Worm (Caenorhabditis elegans) whole organism, L4 larva: ENCODE results near the gene snfc-5.
A peak's percentile ranks its signal among the peaks of the same experiment; 100 is the strongest.

Source experiments
- F49E8.2 ChIP-seq: sonication (generic microtip); optimal IDR thresholded peaks from 2 replicates; lab custom pipeline; 2016; ENCODE audit warnings: missing compliant biosample characterization, mild to moderate bottlenecking, missing genetic modification characterization, borderline replicate concordance
- Y105C5A.15 ChIP-seq: fragments of 200-800 bp; sonication (Bioruptor generic); IDR thresholded peaks from 2 replicates; pipeline ENCODE4 v1.3.6; 2022; ENCODE audit warnings: missing genetic modification characterization, missing compliant biosample characterization
- Y5F2A.4 ChIP-seq: fragments of 200-800 bp; sonication (Bioruptor generic); optimal IDR thresholded peaks from 2 replicates; lab custom pipeline; 2018; ENCODE audit warnings: mild to moderate bottlenecking, missing genetic modification characterization, missing compliant biosample characterization
- ama-1 ChIP-seq: fragments of 150-350 bp; optimal IDR thresholded peaks from 2 replicates; lab custom pipeline; 2014; ENCODE audit warnings: inconsistent platforms, mixed read lengths
- attf-4 ChIP-seq: sonication (generic microtip); optimal IDR thresholded peaks from 3 replicates; lab custom pipeline; 2017; ENCODE audit warnings: missing biosample characterization, missing genetic modification characterization
- ceh-28 ChIP-seq: fragments of 150-350 bp; optimal IDR thresholded peaks from 2 replicates; lab custom pipeline; 2014; ENCODE audit warnings: missing biosample characterization, missing genetic modification reagents, missing genetic modification characterization
- ceh-32 ChIP-seq: sonication (generic microtip); optimal IDR thresholded peaks from 2 replicates; lab custom pipeline; 2016; ENCODE audit warnings: mild to moderate bottlenecking, missing genetic modification characterization, missing compliant biosample characterization; ENCODE audit not compliant: poor library complexity
- ceh-44 ChIP-seq: fragments of 200-800 bp; sonication (Bioruptor generic); IDR thresholded peaks from 2 replicates; pipeline ENCODE4 v1.3.6; 2022; ENCODE audit warnings: missing genetic modification reagents, missing genetic modification characterization, missing compliant biosample characterization
- daf-16 ChIP-seq, 3 experiments: sonication (generic microtip); optimal IDR thresholded peaks; 2 replicates each; lab custom pipeline; 2016 to 2017; ENCODE audit warnings: missing genetic modification characterization in 3 of 3, missing genetic modification reagents in 3 of 3, mild to moderate bottlenecking in 2 of 3, missing compliant biosample characterization in 2 of 3, missing biosample characterization in 1 of 3, moderate library complexity in 1 of 3
- daf-19 ChIP-seq: fragments of 200-800 bp; sonication (Bioruptor generic); conservative IDR thresholded peaks from 2 replicates; pipeline ENCODE4 v1.3.6; 2022; ENCODE audit warnings: missing genetic modification characterization, missing compliant biosample characterization
- dmd-6 ChIP-seq: fragments of 200-800 bp; sonication (Bioruptor generic); IDR thresholded peaks from 2 replicates; pipeline ENCODE4 v1.3.6; 2022; ENCODE audit warnings: missing genetic modification reagents, missing genetic modification characterization, missing compliant biosample characterization
- dmd-9 ChIP-seq: fragments of 200-800 bp; sonication (Bioruptor generic); IDR thresholded peaks from 2 replicates; pipeline ENCODE4 v1.3.6; 2022; ENCODE audit warnings: missing genetic modification reagents, missing genetic modification characterization, missing compliant biosample characterization
- dpl-1 ChIP-seq: fragments of 150-350 bp; optimal IDR thresholded peaks from 2 replicates; lab custom pipeline; 2014; ENCODE audit warnings: missing biosample characterization, missing genetic modification reagents, missing genetic modification characterization
- duxl-1 ChIP-seq: sonication (generic microtip); optimal IDR thresholded peaks from 2 replicates; lab custom pipeline; 2016; ENCODE audit warnings: mild to moderate bottlenecking, missing genetic modification characterization, moderate library complexity, missing compliant biosample characterization; ENCODE audit not compliant: poor library complexity
- dve-1 ChIP-seq: sonication (generic microtip); optimal IDR thresholded peaks from 2 replicates; lab custom pipeline; 2017; ENCODE audit warnings: antibody characterized with exemption, mild to moderate bottlenecking, missing genetic modification characterization, missing compliant biosample characterization; ENCODE audit not compliant: insufficient read depth
- fkh-10 ChIP-seq: fragments of 150-350 bp; optimal IDR thresholded peaks from 2 replicates; lab custom pipeline; 2014; ENCODE audit warnings: missing biosample characterization, missing genetic modification reagents, missing genetic modification characterization
- hif-1 ChIP-seq, 2 experiments: sonication (generic microtip); optimal IDR thresholded peaks; 2 replicates each; lab custom pipeline; 2016 to 2017; ENCODE audit warnings: missing compliant biosample characterization in 2 of 2, missing genetic modification characterization in 2 of 2, missing genetic modification reagents in 2 of 2, missing genotype in 2 of 2, mild to moderate bottlenecking in 1 of 2
- hlh-11 ChIP-seq: fragments of 200-800 bp; sonication (Bioruptor generic); optimal IDR thresholded peaks from 2 replicates; lab custom pipeline; 2018; ENCODE audit warnings: mild to moderate bottlenecking, missing genetic modification characterization, missing compliant biosample characterization
- hlh-30 ChIP-seq: sonication (generic microtip); optimal IDR thresholded peaks from 2 replicates; lab custom pipeline; 2017; ENCODE audit warnings: antibody characterized with exemption, mild to moderate bottlenecking, missing genetic modification characterization, missing compliant biosample characterization; ENCODE audit not compliant: insufficient read depth
- hmg-1.1 ChIP-seq: fragments of 200-800 bp; sonication (Bioruptor generic); IDR thresholded peaks from 2 replicates; pipeline ENCODE4 v1.3.6; 2022; ENCODE audit warnings: missing genetic modification reagents, missing genetic modification characterization, missing compliant biosample characterization
- jun-1 ChIP-seq: fragments of 150-350 bp; optimal IDR thresholded peaks from 2 replicates; lab custom pipeline; 2014; ENCODE audit warnings: missing biosample characterization, missing genetic modification reagents, missing genetic modification characterization
- lin-13 ChIP-seq: fragments of 150-350 bp; optimal IDR thresholded peaks from 2 replicates; lab custom pipeline; 2014; ENCODE audit warnings: missing biosample characterization, missing genetic modification reagents, missing genetic modification characterization
- lin-15B ChIP-seq: fragments of 150-350 bp; sonication (generic microtip); optimal IDR thresholded peaks from 3 replicates; lab custom pipeline; 2014; ENCODE audit warnings: missing biosample characterization, missing genetic modification characterization
- lin-38 ChIP-seq: fragments of 200-800 bp; sonication (Bioruptor generic); IDR thresholded peaks from 2 replicates; pipeline ENCODE4 v1.3.6; 2022; ENCODE audit warnings: missing genetic modification reagents, missing genetic modification characterization, missing compliant biosample characterization
- lin-39 ChIP-seq: fragments of 150-350 bp; optimal IDR thresholded peaks from 2 replicates; lab custom pipeline; 2014; ENCODE audit warnings: missing biosample characterization, missing genetic modification reagents, missing genetic modification characterization
- lir-3 ChIP-seq: sonication (generic microtip); optimal IDR thresholded peaks from 2 replicates; lab custom pipeline; 2016; ENCODE audit warnings: mild to moderate bottlenecking, missing genetic modification characterization, missing compliant biosample characterization
- lsy-2 ChIP-seq, 2 experiments: fragments of 150-350 bp in 1 of 2; sonication (generic microtip) in 1 of 2; optimal IDR thresholded peaks; 2 replicates each; lab custom pipeline; 2014 to 2017; ENCODE audit warnings: missing biosample characterization in 2 of 2, missing genetic modification characterization in 2 of 2
- mdl-1 ChIP-seq, 2 experiments: fragments of 150-350 bp in 1 of 2; sonication (generic microtip) in 1 of 2; optimal IDR thresholded peaks; 2 replicates each; lab custom pipeline; 2014 to 2017; ENCODE audit warnings: missing biosample characterization in 2 of 2, missing genetic modification characterization in 2 of 2
- mdt-29 ChIP-seq: fragments of 200-800 bp; sonication (Bioruptor generic); IDR thresholded peaks from 2 replicates; pipeline ENCODE4 v1.3.6; 2022; ENCODE audit warnings: missing genetic modification reagents, missing genetic modification characterization, missing compliant biosample characterization
- mep-1 ChIP-seq: fragments of 150-350 bp; sonication (generic microtip); optimal IDR thresholded peaks from 3 replicates; lab custom pipeline; 2014; ENCODE audit warnings: missing biosample characterization, missing genetic modification characterization
- mes-2 ChIP-seq: sonication (generic microtip); optimal IDR thresholded peaks from 2 replicates; lab custom pipeline; 2016; ENCODE audit warnings: missing genotype, mild to moderate bottlenecking, missing genetic modification characterization, missing compliant biosample characterization; ENCODE audit not compliant: poor library complexity, severe bottlenecking
- nhr-111 ChIP-seq: fragments of 200-800 bp; sonication (Bioruptor generic); optimal IDR thresholded peaks from 2 replicates; lab custom pipeline; 2018; ENCODE audit warnings: mild to moderate bottlenecking, missing genetic modification characterization, missing compliant biosample characterization
- nhr-28 ChIP-seq: fragments of 150-350 bp; optimal IDR thresholded peaks from 2 replicates; lab custom pipeline; 2014; ENCODE audit warnings: missing biosample characterization, missing genetic modification characterization
- nhr-48 ChIP-seq: sonication (generic microtip); optimal IDR thresholded peaks from 2 replicates; lab custom pipeline; 2016; ENCODE audit warnings: mild to moderate bottlenecking, missing genetic modification characterization, missing compliant biosample characterization
- nhr-77 ChIP-seq: fragments of 150-350 bp; optimal IDR thresholded peaks from 2 replicates; lab custom pipeline; 2014; ENCODE audit warnings: missing biosample characterization, missing genetic modification characterization
- rbr-2 ChIP-seq: sonication (generic microtip); optimal IDR thresholded peaks from 2 replicates; lab custom pipeline; 2016; ENCODE audit warnings: missing genotype, missing genetic modification characterization, missing compliant biosample characterization
- saeg-2 ChIP-seq: fragments of 200-800 bp; sonication (Bioruptor generic); IDR thresholded peaks from 2 replicates; pipeline ENCODE4 v1.3.6; 2022; ENCODE audit warnings: missing genetic modification reagents, missing genetic modification characterization, missing compliant biosample characterization
- zag-1 ChIP-seq: fragments of 150-350 bp; optimal IDR thresholded peaks from 2 replicates; lab custom pipeline; 2014; ENCODE audit warnings: missing biosample characterization, missing genetic modification characterization
- zfp-3 ChIP-seq: fragments of 200-800 bp; sonication (Bioruptor generic); conservative IDR thresholded peaks from 2 replicates; pipeline ENCODE4 v1.3.6; 2022; ENCODE audit warnings: missing genetic modification reagents, missing genetic modification characterization, missing compliant biosample characterization
- ztf-7 ChIP-seq: fragments of 150-350 bp; optimal IDR thresholded peaks from 2 replicates; lab custom pipeline; 2014; ENCODE audit warnings: missing biosample characterization, missing genetic modification characterization

snfc-5 gene

DNA sequence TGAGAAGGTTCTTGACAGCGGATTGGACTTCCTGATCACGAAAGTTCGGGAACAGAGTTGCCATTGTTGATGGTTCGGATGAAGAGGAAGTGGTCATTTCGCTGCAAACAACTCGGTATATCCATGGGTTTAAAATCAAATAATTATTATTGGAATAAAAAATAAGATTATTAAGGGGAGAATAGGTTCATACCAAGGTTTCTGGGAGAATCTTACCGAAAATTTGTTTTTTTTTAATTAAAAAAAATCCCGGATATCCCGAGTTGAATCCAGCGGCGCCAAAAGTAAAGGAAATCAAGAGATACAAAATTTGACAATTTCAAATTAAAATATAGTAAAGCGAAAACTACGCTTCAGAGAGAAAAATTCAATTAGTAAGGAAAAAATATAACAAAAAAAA, 13.4 kb downstream of the snfc-5 start, which contains the start of the genes R07E5.19 and pdcd-2:
R07E5.19 (minus strand) TSS at position 101 of the 400 bp plus-strand sequence.
pdcd-2 (minus strand) TSS at position 102 of the 400 bp plus-strand sequence.
- TF ChIP-seq mes-2 (tag; lab: Kevin White, UChicago) (no peak), lir-3 (no peak), jun-1 (tag; lab: Kevin White, UChicago) (no peak), Y5F2A.4 (GFP tag; lab: Kevin White, UChicago) (no peak), mdt-29 (GFP tag; lab: Robert Waterston, UW) (no peak), lin-39 (tag; lab: Kevin White, UChicago) (no peak), ceh-28 (tag; lab: Kevin White, UChicago) (no peak), saeg-2 (GFP tag; lab: Robert Waterston, UW) (no peak), mep-1 (no peak), rbr-2 (tag; lab: Kevin White, UChicago) (no peak), zag-1 (tag; lab: Kevin White, UChicago) (no peak), ceh-44 (GFP tag; lab: Robert Waterston, UW) (no peak), ceh-32 (no peak), F49E8.2 (tag; lab: Kevin White, UChicago) (no peak)

DNA sequence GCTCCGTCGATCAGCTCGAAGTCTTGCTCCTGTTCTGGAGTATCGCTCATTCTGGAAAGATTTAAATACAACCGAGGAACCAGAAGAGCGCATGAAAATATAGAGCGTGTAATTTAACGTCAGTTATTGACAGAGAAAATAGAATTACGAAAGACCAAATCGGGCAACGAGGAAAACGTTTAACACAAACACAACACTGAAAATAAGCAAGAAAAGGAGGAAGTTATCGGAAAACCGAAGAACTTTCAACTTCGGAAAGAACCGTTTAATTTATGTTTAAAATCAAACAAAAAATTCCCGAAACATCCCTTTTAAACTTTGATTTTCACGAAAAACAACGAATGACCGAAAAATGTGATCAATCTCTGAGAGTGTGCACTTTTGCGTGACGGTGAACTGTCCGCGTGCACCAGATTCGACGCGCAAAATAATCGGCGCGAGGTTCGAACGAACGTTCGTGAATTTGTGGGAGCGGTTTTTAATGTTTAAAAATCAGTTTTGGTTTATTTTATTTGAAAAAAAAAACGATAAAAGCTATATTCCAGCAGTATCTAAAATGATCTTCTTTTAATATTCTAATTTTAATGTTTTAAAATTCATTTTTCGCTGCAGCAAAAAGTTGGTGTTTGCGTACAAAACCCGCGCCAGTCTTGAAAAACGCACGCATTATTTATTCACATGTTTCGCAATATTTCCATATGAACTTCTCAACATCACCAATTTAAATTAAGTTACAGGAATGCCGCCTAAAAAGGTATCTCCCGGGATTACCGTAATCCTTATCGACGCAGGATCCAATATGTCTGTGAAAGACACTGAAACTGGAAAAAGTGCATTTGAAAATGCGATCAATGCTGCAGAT, 14.8 kb downstream of the snfc-5 start, which contains the start of the genes R07E5.7 and cku-80:
R07E5.7 (minus strand) TSS at position 51 of the 862 bp plus-strand sequence.
cku-80 (plus strand) TSS at position 732 of the 862 bp plus-strand sequence.
- TF ChIP-seq nhr-77 (tag; lab: Kevin White, UChicago) (peak; percentile 17), dmd-6 (GFP tag; lab: Robert Waterston, UW) (peak; percentile 40; the same call in 1 of the 2 replicates), daf-19 (GFP tag; lab: Robert Waterston, UW) (0 out of 2 replicates have a peak, but pooled peaks have one; percentile 35), zfp-3 (no peak), dve-1 (tag; lab: Kevin White, UChicago) (peak; percentile 64), attf-4 (no peak), mes-2 (tag; lab: Kevin White, UChicago) (peak; percentile 76), hlh-30 (tag; lab: Kevin White, UChicago) (peak; percentile 92), fkh-10 (GFP tag; lab: Kevin White, UChicago) (no peak), jun-1 (tag; lab: Kevin White, UChicago) (no peak), lin-13 (GFP tag; lab: Kevin White, UChicago) (peak; percentile 19), nhr-28 (peak; percentile 39), dpl-1 (GFP tag; lab: Kevin White, UChicago) (peak; percentile 88), daf-16 (GFP tag; optimal IDR thresholded peaks at IDR 0.05; lab: Kevin White, UChicago) (no peak), daf-16 (tag; optimal IDR thresholded peaks at IDR 0.05; lab: Kevin White, UChicago) (peak; percentile 36), lin-15B (tag; lab: Kevin White, UChicago) (peak; percentile 33), hmg-1.1 (GFP tag; lab: Robert Waterston, UW) (peak; percentile 42; the same call in 1 of the 2 replicates), hlh-11 (tag; lab: Kevin White, UChicago) (peak; percentile 55), ztf-7 (tag; lab: Kevin White, UChicago) (peak; percentile 47), dmd-9 (GFP tag; lab: Robert Waterston, UW) (no peak), hif-1 (tag; optimal IDR thresholded peaks at IDR 0.05; lab: Kevin White, UChicago) (peak in 1 of 2 experiments; percentile 72), lin-38 (GFP tag; lab: Robert Waterston, UW) (peak; percentile 70), duxl-1 (tag; lab: Kevin White, UChicago) (peak; percentile 25), lsy-2 (tag; optimal IDR thresholded peaks at IDR 0.05; lab: Kevin White, UChicago) (peak in 1 of 2 experiments; percentile 80), Y105C5A.15 (GFP tag; lab: Robert Waterston, UW) (no peak), nhr-111 (no peak), rbr-2 (tag; lab: Kevin White, UChicago) (peak; percentile 55), ama-1 (lab: Kevin White, UChicago) (peak; percentile 27), mdl-1 (tag; optimal IDR thresholded peaks at IDR 0.05; lab: Kevin White, UChicago) (peak in 1 of 2 experiments; percentile 15), nhr-48 (tag; lab: Kevin White, UChicago) (peak; percentile 17), mep-1 (peak; percentile 70)
